Worm (Caenorhabditis elegans): ENCODE measurements around the gene W07G4.2.
A peak's percentile ranks its signal among the peaks of the same experiment; 100 is the strongest.

- TF ChIP-seq nhr-77 (tag; optimal IDR thresholded peaks at IDR 0.05) (peak; percentile 21), unc-39 (tag; optimal IDR thresholded peaks at IDR 0.05) (no peak), pha-4 (GFP tag; IDR thresholded peaks at IDR 0.05) (no peak), pha-4 (tag; optimal IDR thresholded peaks at IDR 0.05) (no peak), nhr-76 (tag; optimal IDR thresholded peaks at IDR 0.05) (no peak), nhr-10 (tag; optimal IDR thresholded peaks at IDR 0.05) (no peak), fos-1 (tag; optimal IDR thresholded peaks at IDR 0.05) (no peak), ceh-82 (tag; optimal IDR thresholded peaks at IDR 0.05) (no peak), lsy-2 (tag; optimal IDR thresholded peaks at IDR 0.05) (no peak), daf-19 (GFP tag; conservative IDR thresholded peaks at IDR 0.05) (no peak)
These were observed 34.3 kb downstream of the W07G4.2 start, which contains the start of gene inft-2 for ce11 chrV:13002070-13002469.

Measured in whole organism, L4 larva.